Worm (Caenorhabditis elegans): ENCODE measurements around the gene Y57G11C.1142.
"Not testable (repeated sequence)": the region's sequence is repeated elsewhere in the genome, so short reads cannot be mapped to it uniquely, and the experiment has no call there.

Y57G11C.1142 gene

ce11 chrIV:14769218-14769835 is 33.1 kb upstream of the Y57G11C.1142 start, which contains the start of gene Y57G11C.43:
TSS of gene Y57G11C.43 (plus strand) at chrIV:14769441.
- TF ChIP-seq nhr-11 (tag; optimal IDR thresholded peaks at IDR 0.05) = no peak
- no peak for TF ChIP-seq F13H6.1 (tag; optimal IDR thresholded peaks at IDR 0.05)
- TF ChIP-seq nhr-10 (tag; optimal IDR thresholded peaks at IDR 0.05) = no peak
- no peak for TF ChIP-seq lsy-2 (tag; optimal IDR thresholded peaks at IDR 0.05)
- TF ChIP-seq C34F6.9 (tag; optimal IDR thresholded peaks at IDR 0.05) = no peak

DNA sequence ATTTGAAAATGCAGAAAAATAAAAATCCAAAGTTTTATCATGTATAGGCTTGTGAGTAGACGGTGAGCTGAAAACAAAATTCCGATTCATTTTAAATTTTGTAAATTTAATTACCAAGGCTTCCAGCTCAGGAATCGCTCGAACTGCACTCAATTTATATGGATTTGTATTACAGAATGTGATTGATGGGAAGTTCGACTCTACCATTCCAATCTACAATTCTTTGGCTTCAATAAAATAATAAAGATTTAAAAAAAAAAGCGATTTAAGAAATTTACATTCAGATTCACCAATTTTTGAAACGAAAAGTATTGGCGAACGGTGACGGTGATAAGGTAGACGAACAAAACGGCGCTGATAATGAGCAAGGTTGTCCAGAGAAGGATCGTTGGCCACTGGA is 31.8 kb upstream of the Y57G11C.1142 start:
- no peak for TF ChIP-seq lsy-2 (tag; optimal IDR thresholded peaks at IDR 0.05)
- no peak for TF ChIP-seq gmeb-1 (tag; optimal IDR thresholded peaks at IDR 0.05)
- TF ChIP-seq nhr-21 (tag; optimal IDR thresholded peaks at IDR 0.05) = no peak
- TF ChIP-seq nhr-6 (tag; optimal IDR thresholded peaks at IDR 0.05) = no peak
- no peak for TF ChIP-seq zag-1 (tag; optimal IDR thresholded peaks at IDR 0.05)
- TF ChIP-seq nhr-12 (tag; optimal IDR thresholded peaks at IDR 0.05) = no peak
- TF ChIP-seq nhr-77 (tag; optimal IDR thresholded peaks at IDR 0.05) = no peak
- no peak for TF ChIP-seq C34F6.9 (tag; optimal IDR thresholded peaks at IDR 0.05)
- no peak for TF ChIP-seq ztf-1 (GFP tag; conservative IDR thresholded peaks at IDR 0.05)
- TF ChIP-seq nhr-129 (tag; optimal IDR thresholded peaks at IDR 0.05) = no peak

- TF ChIP-seq nhr-237 (tag; optimal IDR thresholded peaks at IDR 0.05) (no peak), Y55F3AM.14 (GFP tag; optimal IDR thresholded peaks at IDR 0.05) (no peak), nhr-6 (tag; optimal IDR thresholded peaks at IDR 0.05) (no peak), lin-11 (tag; optimal IDR thresholded peaks at IDR 0.05) (no peak), gmeb-1 (tag; optimal IDR thresholded peaks at IDR 0.05) (no peak), nhr-77 (tag; optimal IDR thresholded peaks at IDR 0.05) (no peak), ztf-4 (tag; optimal IDR thresholded peaks at IDR 0.05) (no peak), C34F6.9 (tag; optimal IDR thresholded peaks at IDR 0.05) (no peak), elt-1 (tag; optimal IDR thresholded peaks at IDR 0.05) (no peak), crh-2 (tag; optimal IDR thresholded peaks at IDR 0.05) (no peak)
These were observed 31.1 kb upstream of the Y57G11C.1142 start, which contains the start of gene degl-1 for ce11 chrIV:14771325-14771724. TSS of gene degl-1 (minus strand) at chrIV:14771425.

ce11 chrIV:14773280-14774071 is 28.9 kb upstream of the Y57G11C.1142 start, which contains the start of gene Y57G11C.36:
TSS of gene Y57G11C.36 (minus strand) at chrIV:14773781.
- TF ChIP-seq sem-4 (tag; optimal IDR thresholded peaks at IDR 0.05) = no peak
- TF ChIP-seq nhr-12 (tag; optimal IDR thresholded peaks at IDR 0.05) = no peak
- no peak for TF ChIP-seq nhr-77 (tag; optimal IDR thresholded peaks at IDR 0.05)
- TF ChIP-seq blmp-1 (tag; optimal IDR thresholded peaks at IDR 0.05; ENCODE audit: insufficient read depth) = no peak

- not testable (repeated sequence) for TF ChIP-seq nhr-23, peb-1, ztf-11 (tag; optimal IDR thresholded peaks at IDR 0.05)
These were observed 28.0 kb upstream of the Y57G11C.1142 start, which contains the start of gene Y57G11C.51 for ce11 chrIV:14774454-14774853. TSS of gene Y57G11C.51 (minus strand) at chrIV:14774554.

ce11 chrIV:14781537-14781936 is 20.9 kb upstream of the Y57G11C.1142 start, which contains the start of gene Y57G11C.8:
TSS of gene Y57G11C.8 (plus strand) at chrIV:14781837.
- no peak for TF ChIP-seq R02D3.7 (tag; optimal IDR thresholded peaks at IDR 0.05)
- TF ChIP-seq nhr-6 (tag; optimal IDR thresholded peaks at IDR 0.05) = no peak
- no peak for TF ChIP-seq egl-27 (tag; optimal IDR thresholded peaks at IDR 0.05)
- TF ChIP-seq nhr-237 (tag; optimal IDR thresholded peaks at IDR 0.05) = no peak
- no peak for TF ChIP-seq sem-4 (tag; optimal IDR thresholded peaks at IDR 0.05)
- TF ChIP-seq aly-2 (tag; optimal IDR thresholded peaks at IDR 0.05) = no peak
- no peak for TF ChIP-seq nhr-10 (tag; optimal IDR thresholded peaks at IDR 0.05)
- no peak for TF ChIP-seq ama-1 (optimal IDR thresholded peaks at IDR 0.05)
- TF ChIP-seq ceh-16 (tag; optimal IDR thresholded peaks at IDR 0.05) = no peak
- TF ChIP-seq skn-1 (tag; optimal IDR thresholded peaks at IDR 0.05) = no peak
- TF ChIP-seq gmeb-1 (tag; optimal IDR thresholded peaks at IDR 0.05) = no peak
- no peak for TF ChIP-seq lin-39 (tag; optimal IDR thresholded peaks at IDR 0.05)
- no peak for TF ChIP-seq Y55F3AM.14 (GFP tag; optimal IDR thresholded peaks at IDR 0.05)
- TF ChIP-seq nhr-129 (tag; optimal IDR thresholded peaks at IDR 0.05) = no peak
- TF ChIP-seq snpc-4 (tag; optimal IDR thresholded peaks at IDR 0.05) = no peak
- no peak for TF ChIP-seq lsy-2 (tag; optimal IDR thresholded peaks at IDR 0.05)
- TF ChIP-seq ZK546.5 (tag; optimal IDR thresholded peaks at IDR 0.05) = no peak
- no peak for TF ChIP-seq nhr-21 (tag; optimal IDR thresholded peaks at IDR 0.05)

Measured in whole organism, L2 larva.